Worm (Caenorhabditis elegans): ENCODE data around the gene asna-1.

The asna-1 gene

ce11 chrIII:8904044-8904443 lies 9.2 kb downstream of the asna-1 start, which contains the start of gene lin-9 (continued):
- TF ChIP-seq fos-1 (tag; optimal IDR thresholded peaks at IDR 0.05) (no peak), daf-12 (tag; optimal IDR thresholded peaks at IDR 0.05) (no peak), dpl-1 (GFP tag; optimal IDR thresholded peaks at IDR 0.05) (peak; percentile 97), tag-97 (GFP tag; IDR thresholded peaks at IDR 0.05) (no peak), nhr-111 (GFP tag; optimal IDR thresholded peaks at IDR 0.05) (no peak), D1046.2 (GFP tag; IDR thresholded peaks at IDR 0.05) (peak; percentile 86), set-16 (GFP tag; IDR thresholded peaks at IDR 0.05) (peak; percentile 90), F37D6.2 (tag; optimal IDR thresholded peaks at IDR 0.05) (peak; percentile 87), F10B5.3 (tag; optimal IDR thresholded peaks at IDR 0.05) (peak; percentile 90), ztf-11 (tag; optimal IDR thresholded peaks at IDR 0.05) (no peak), hmg-1.1 (GFP tag; IDR thresholded peaks at IDR 0.05) (peak; percentile 98), dmd-9 (GFP tag; IDR thresholded peaks at IDR 0.05) (peak; percentile 90), daf-16 (GFP tag; optimal IDR thresholded peaks at IDR 0.05) (peak; percentile 64 to 91), daf-16 (tag; optimal IDR thresholded peaks at IDR 0.05) (peak; percentile 89), duxl-1 (tag; optimal IDR thresholded peaks at IDR 0.05; ENCODE audit: poor library complexity) (peak; percentile 94), vab-7 (GFP tag; IDR thresholded peaks at IDR 0.05) (peak; percentile 76), mxl-2 (GFP tag; conservative IDR thresholded peaks at IDR 0.05) (peak; percentile 67; the same call in 1 of the 2 replicates), lim-7 (GFP tag; IDR thresholded peaks at IDR 0.05) (no peak), egl-27 (tag; optimal IDR thresholded peaks at IDR 0.05) (no peak), R02D3.7 (tag; optimal IDR thresholded peaks at IDR 0.05) (no peak), ZK337.2 (GFP tag; IDR thresholded peaks at IDR 0.05) (no peak), fkh-10 (GFP tag; optimal IDR thresholded peaks at IDR 0.05) (peak; percentile 97), spr-3 (GFP tag; optimal IDR thresholded peaks at IDR 0.05) (peak; percentile 91), php-3 (GFP tag; IDR thresholded peaks at IDR 0.05) (peak; percentile 86; the same call in 1 of the 2 replicates), zip-2 (tag; optimal IDR thresholded peaks at IDR 0.05) (peak; percentile 20), ama-1 (optimal IDR thresholded peaks at IDR 0.05) (peak; percentile 47), F49E8.2 (tag; optimal IDR thresholded peaks at IDR 0.05; ENCODE audit: borderline replicate concordance) (peak; percentile 70), zip-11 (GFP tag; IDR thresholded peaks at IDR 0.05) (no peak), ces-1 (GFP tag; optimal IDR thresholded peaks at IDR 0.05) (peak; percentile 37), daf-8 (GFP tag; IDR thresholded peaks at IDR 0.05) (no peak), skn-1 (tag; optimal IDR thresholded peaks at IDR 0.05) (no peak), nhr-237 (tag; optimal IDR thresholded peaks at IDR 0.05) (no peak), sdz-12 (GFP tag; optimal IDR thresholded peaks at IDR 0.05) (no peak), aha-1 (tag) (peak; percentile 100), dmd-8 (GFP tag; IDR thresholded peaks at IDR 0.05) (no peak), aly-2 (tag; optimal IDR thresholded peaks at IDR 0.05) (no peak), ceh-32 (tag; optimal IDR thresholded peaks at IDR 0.05; ENCODE audit: poor library complexity) (peak; percentile 76), hif-1 (tag; optimal IDR thresholded peaks at IDR 0.05) (peak; percentile 57 to 89), lir-3 (tag; optimal IDR thresholded peaks at IDR 0.05) (peak; percentile 23), daf-19 (GFP tag; conservative IDR thresholded peaks at IDR 0.05) (no peak), ceh-44 (GFP tag; IDR thresholded peaks at IDR 0.05) (peak; percentile 81), hlh-11 (tag; optimal IDR thresholded peaks at IDR 0.05) (peak; percentile 100), lin-13 (GFP tag; optimal IDR thresholded peaks at IDR 0.05) (peak; percentile 97), lin-1 (GFP tag; IDR thresholded peaks at IDR 0.05) (peak; percentile 93), nhr-6 (tag; optimal IDR thresholded peaks at IDR 0.05) (peak; percentile 94), nhr-28 (tag; optimal IDR thresholded peaks at IDR 0.05) (peak; percentile 83), T26A8.4 (GFP tag; IDR thresholded peaks at IDR 0.05) (peak; percentile 98), nhr-41 (GFP tag; IDR thresholded peaks at IDR 0.05) (no peak), attf-4 (tag; optimal IDR thresholded peaks at IDR 0.05) (no peak), hlh-30 (tag; optimal IDR thresholded peaks at IDR 0.05; ENCODE audit: insufficient read depth) (peak; percentile 96), F44E2.7 (GFP tag; IDR thresholded peaks at IDR 0.05) (0 out of 2 replicates have a peak, but pooled peaks have one; percentile 24), nhr-42 (GFP tag; IDR thresholded peaks at IDR 0.05) (peak; percentile 90), ceh-20 (GFP tag; IDR thresholded peaks at IDR 0.05) (peak; percentile 95)

Data from whole organism, L4 larva.